Fruit fly (Drosophila melanogaster): Measurements from ENCODE around the gene CG4829.

- no peak for TF ChIP-seq h (optimal IDR thresholded peaks at IDR 0.05)
- TF ChIP-seq psq (optimal IDR thresholded peaks at IDR 0.05) = no peak
- TF ChIP-seq ttk (optimal IDR thresholded peaks at IDR 0.05) = no peak
- TF ChIP-seq Myc (optimal IDR thresholded peaks at IDR 0.05) = no peak
- TF ChIP-seq Sin3A (optimal IDR thresholded peaks at IDR 0.05) = no peak
- no peak for TF ChIP-seq insv (optimal IDR thresholded peaks at IDR 0.05)
These were observed 28.3 kb upstream of the CG4829 start, which contains the start of gene if for dm6 chrX:16783141-16783715.
